Fruit fly (Drosophila melanogaster): ENCODE data around the gene CG15546.

CG15546 gene

dm6 chr3R:30865883-30866282 is 10.1 kb downstream of the CG15546 start:
- TF ChIP-seq CG11617 (GFP tag; optimal IDR thresholded peaks at IDR 0.05), result no peak
- TF ChIP-seq Mnt (GFP tag; optimal IDR thresholded peaks at IDR 0.05), result no peak
- TF ChIP-seq CG7101 (tag; optimal IDR thresholded peaks at IDR 0.05), result no peak
- no peak for TF ChIP-seq CG33017 (tag; optimal IDR thresholded peaks at IDR 0.05)
- TF ChIP-seq toe (GFP tag; optimal IDR thresholded peaks at IDR 0.05), result no peak
- TF ChIP-seq cnc (optimal IDR thresholded peaks at IDR 0.05), result no peak
- no peak for TF ChIP-seq CG14711 (tag; optimal IDR thresholded peaks at IDR 0.05)
- no peak for TF ChIP-seq Crg-1 (GFP tag; optimal IDR thresholded peaks at IDR 0.05)
- no peak for TF ChIP-seq Hr96 (GFP tag; optimal IDR thresholded peaks at IDR 0.05)
- TF ChIP-seq cic (GFP tag; optimal IDR thresholded peaks at IDR 0.05), result no peak

- TF ChIP-seq cnc (optimal IDR thresholded peaks at IDR 0.05) (no peak), pad (GFP tag; optimal IDR thresholded peaks at IDR 0.05) (no peak), tj (GFP tag; optimal IDR thresholded peaks at IDR 0.05) (no peak), CG12768 (GFP tag; optimal IDR thresholded peaks at IDR 0.05) (no peak), Crg-1 (GFP tag; optimal IDR thresholded peaks at IDR 0.05) (no peak), CG7101 (tag; optimal IDR thresholded peaks at IDR 0.05) (no peak), CG7045 (GFP tag; optimal IDR thresholded peaks at IDR 0.05) (no peak), bab1 (GFP tag; optimal IDR thresholded peaks at IDR 0.05) (no peak), CG14711 (tag; optimal IDR thresholded peaks at IDR 0.05) (no peak)
These were observed 10.6 kb downstream of the CG15546 start for dm6 chr3R:30865365-30865770.

dm6 chr3R:30864465-30864864 is 11.5 kb downstream of the CG15546 start:
- TF ChIP-seq Crg-1 (GFP tag; optimal IDR thresholded peaks at IDR 0.05) (no peak), CG1620 (GFP tag; optimal IDR thresholded peaks at IDR 0.05) (no peak), Clk (GFP tag; optimal IDR thresholded peaks at IDR 0.05) (no peak), toe (GFP tag; optimal IDR thresholded peaks at IDR 0.05) (no peak), CG7101 (tag; optimal IDR thresholded peaks at IDR 0.05) (no peak), Mnt (GFP tag; optimal IDR thresholded peaks at IDR 0.05) (no peak), cic (GFP tag; optimal IDR thresholded peaks at IDR 0.05) (no peak), CG12768 (GFP tag; optimal IDR thresholded peaks at IDR 0.05) (no peak), kay (GFP tag; ENCODE audit: borderline replicate concordance) (no peak), CG5204 (GFP tag; optimal IDR thresholded peaks at IDR 0.05) (no peak), bab1 (GFP tag; optimal IDR thresholded peaks at IDR 0.05) (no peak), tj (GFP tag; optimal IDR thresholded peaks at IDR 0.05) (no peak), pad (GFP tag; optimal IDR thresholded peaks at IDR 0.05) (no peak), CG11617 (GFP tag; optimal IDR thresholded peaks at IDR 0.05) (no peak), CG33017 (tag; optimal IDR thresholded peaks at IDR 0.05) (no peak), Hr96 (GFP tag; optimal IDR thresholded peaks at IDR 0.05) (no peak), CG14711 (tag; optimal IDR thresholded peaks at IDR 0.05) (no peak), CG7045 (GFP tag; optimal IDR thresholded peaks at IDR 0.05) (no peak)

- no peak for TF ChIP-seq CG33017 (tag; optimal IDR thresholded peaks at IDR 0.05)
- no peak for TF ChIP-seq CG5204 (GFP tag; optimal IDR thresholded peaks at IDR 0.05)
- TF ChIP-seq CG1620 (GFP tag; optimal IDR thresholded peaks at IDR 0.05), result no peak
- TF ChIP-seq cnc (optimal IDR thresholded peaks at IDR 0.05), result no peak
- TF ChIP-seq pad (GFP tag; optimal IDR thresholded peaks at IDR 0.05), result no peak
- no peak for TF ChIP-seq CG12768 (GFP tag; optimal IDR thresholded peaks at IDR 0.05)
- TF ChIP-seq CG7045 (GFP tag; optimal IDR thresholded peaks at IDR 0.05), result no peak
- TF ChIP-seq ovo (GFP tag; optimal IDR thresholded peaks at IDR 0.05), result no peak
- TF ChIP-seq Clk (GFP tag; optimal IDR thresholded peaks at IDR 0.05), result no peak
- no peak for TF ChIP-seq toe (GFP tag; optimal IDR thresholded peaks at IDR 0.05)
- TF ChIP-seq cic (GFP tag; optimal IDR thresholded peaks at IDR 0.05), result no peak
- no peak for TF ChIP-seq Hr96 (GFP tag; optimal IDR thresholded peaks at IDR 0.05)
- no peak for TF ChIP-seq kay (GFP tag; ENCODE audit: borderline replicate concordance)
These were observed 12.0 kb downstream of the CG15546 start for dm6 chr3R:30863971-30864370.

dm6 chr3R:30862471-30862870 is 13.5 kb downstream of the CG15546 start:
- TF ChIP-seq CG7101 (tag; optimal IDR thresholded peaks at IDR 0.05) (no peak), CG33017 (tag; optimal IDR thresholded peaks at IDR 0.05) (no peak), CG7045 (GFP tag; optimal IDR thresholded peaks at IDR 0.05) (no peak)

- TF ChIP-seq Hr96 (GFP tag; optimal IDR thresholded peaks at IDR 0.05) (no peak), bab1 (GFP tag; optimal IDR thresholded peaks at IDR 0.05) (no peak)
These were observed 15.4 kb downstream of the CG15546 start for dm6 chr3R:30860561-30860928.

- TF ChIP-seq CG7045 (GFP tag; optimal IDR thresholded peaks at IDR 0.05) (no peak), Crg-1 (GFP tag; optimal IDR thresholded peaks at IDR 0.05) (no peak), CG5204 (GFP tag; optimal IDR thresholded peaks at IDR 0.05) (no peak), CG11617 (GFP tag; optimal IDR thresholded peaks at IDR 0.05) (no peak), pad (GFP tag; optimal IDR thresholded peaks at IDR 0.05) (no peak), CG12768 (GFP tag; optimal IDR thresholded peaks at IDR 0.05) (no peak), CG14711 (tag; optimal IDR thresholded peaks at IDR 0.05) (no peak), bab1 (GFP tag; optimal IDR thresholded peaks at IDR 0.05) (no peak), Hr96 (GFP tag; optimal IDR thresholded peaks at IDR 0.05) (no peak)
These were observed 16.0 kb downstream of the CG15546 start for dm6 chr3R:30859901-30860560.

Measured in whole organism, adult.